Worm (Caenorhabditis elegans): Measurements from ENCODE around the gene pals-32.

The pals-32 gene

ce11 chrV:2945602-2946001 is 49.2 kb downstream of the pals-32 start, which contains the start of gene srh-87:
Gene srh-87 (minus strand): TSS chrV:2945702.
- TF ChIP-seq ceh-88 (GFP tag; IDR thresholded peaks at IDR 0.05) (no peak), lir-3 (tag; optimal IDR thresholded peaks at IDR 0.05; ENCODE audit: poor library complexity) (no peak), nhr-20 (tag; optimal IDR thresholded peaks at IDR 0.05) (no peak), mab-9 (GFP tag; IDR thresholded peaks at IDR 0.05) (no peak), xbp-1 (tag; optimal IDR thresholded peaks at IDR 0.05) (no peak), vab-15 (tag; optimal IDR thresholded peaks at IDR 0.05) (no peak), snpc-4 (tag; optimal IDR thresholded peaks at IDR 0.05) (no peak), hlh-4 (tag; optimal IDR thresholded peaks at IDR 0.05) (no peak), tbx-2 (tag; optimal IDR thresholded peaks at IDR 0.05) (no peak), hpl-2 (GFP tag; optimal IDR thresholded peaks at IDR 0.05) (no peak), C34B4.2 (tag; optimal IDR thresholded peaks at IDR 0.05) (no peak), ceh-82 (tag; optimal IDR thresholded peaks at IDR 0.05) (no peak)
